Fruit fly (Drosophila melanogaster) whole organism, wandering third instar larva: ENCODE data around the gene aqrs.
"Not testable (repeated sequence)": the region's sequence is repeated elsewhere in the genome, so short reads cannot be mapped to it uniquely, and the experiment has no call there.

Experiments
- Myc ChIP-seq: fragments of >200 bp; optimal IDR thresholded peaks from 2 replicates; lab custom pipeline; 2017
- N ChIP-seq: fragments of >200 bp; optimal IDR thresholded peaks from 2 replicates; lab custom pipeline; 2018; ENCODE audit warnings: missing biosample characterization, missing external identifiers, missing genetic modification characterization
- foxo ChIP-seq, 2 experiments: fragments of 200-800 bp; sonication (Bioruptor generic); optimal IDR thresholded peaks; 2 replicates in 1 of 2; 3 replicates in 1 of 2; lab custom pipeline; 2016 to 2017; ENCODE audit warnings: missing biosample characterization in 2 of 2, missing genetic modification characterization in 2 of 2
- pan ChIP-seq: fragments of >200 bp; optimal IDR thresholded peaks from 2 replicates; lab custom pipeline; 2017

DNA sequence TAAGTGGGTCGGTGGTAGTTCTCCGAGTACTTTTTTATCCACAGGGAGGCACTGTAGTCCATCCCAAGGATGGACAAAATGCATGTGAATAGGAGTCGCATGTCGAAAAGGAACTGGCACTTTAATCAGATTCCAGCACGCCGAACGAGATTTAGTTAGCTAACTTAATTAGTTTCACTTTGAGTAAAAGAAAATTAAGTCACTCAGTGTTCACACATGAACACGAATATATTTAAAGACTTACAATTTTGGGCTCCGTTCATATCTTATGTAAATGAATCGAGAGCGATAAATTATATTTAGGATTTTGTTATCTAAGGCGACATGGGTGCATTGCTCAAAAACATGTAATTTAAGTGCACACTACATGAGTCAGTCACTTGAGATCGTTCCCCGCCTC, at the start of gene aqrs:
- not testable (repeated sequence) for TF ChIP-seq Myc (lab: Kevin White, UChicago); foxo (GFP tag; optimal IDR thresholded peaks at IDR 0.05; lab: Kevin White, UChicago); pan; N
